Worm (Caenorhabditis elegans) whole organism, midembryonic: Measurements from ENCODE around the gene C04G2.10.

ENCODE experiments used
- cog-1 ChIP-seq: sonication (generic microtip); optimal IDR thresholded peaks from 2 replicates; lab custom pipeline; 2016; ENCODE audit warnings: missing genetic modification characterization, missing compliant biosample characterization
- ref-1 ChIP-seq: fragments of 200-800 bp; sonication (Bioruptor generic); conservative IDR thresholded peaks from 2 replicates; pipeline ENCODE4 v1.3.6; 2022; ENCODE audit warnings: missing genetic modification reagents, missing genetic modification characterization, missing compliant biosample characterization
- tab-1 ChIP-seq: fragments of 200-800 bp; sonication (Bioruptor generic); IDR thresholded peaks from 2 replicates; pipeline ENCODE4 v1.3.6; 2022; ENCODE audit warnings: missing genetic modification characterization, missing compliant biosample characterization
- ztf-23 ChIP-seq: fragments of 200-800 bp; sonication (Bioruptor generic); IDR thresholded peaks from 2 replicates; pipeline ENCODE4 v1.3.6; 2022; ENCODE audit warnings: missing genetic modification reagents, missing genetic modification characterization, missing compliant biosample characterization

ce11 chrIV:10084323-10084959 is 30.8 kb upstream of the C04G2.10 start, which contains the start of gene W01B6.8:
- no peak for TF ChIP-seq ztf-23
- no peak for TF ChIP-seq cog-1 (tag; lab: Kevin White, UChicago)
- no peak for TF ChIP-seq tab-1 (GFP tag; lab: Robert Waterston, UW)
- TF ChIP-seq ref-1 (GFP tag; lab: Robert Waterston, UW) = no peak
